Fruit fly (Drosophila melanogaster): ENCODE measurements around the gene CG43703.
A peak's percentile ranks its signal among the peaks of the same experiment; 100 is the strongest.

Gene CG43703

DNA sequence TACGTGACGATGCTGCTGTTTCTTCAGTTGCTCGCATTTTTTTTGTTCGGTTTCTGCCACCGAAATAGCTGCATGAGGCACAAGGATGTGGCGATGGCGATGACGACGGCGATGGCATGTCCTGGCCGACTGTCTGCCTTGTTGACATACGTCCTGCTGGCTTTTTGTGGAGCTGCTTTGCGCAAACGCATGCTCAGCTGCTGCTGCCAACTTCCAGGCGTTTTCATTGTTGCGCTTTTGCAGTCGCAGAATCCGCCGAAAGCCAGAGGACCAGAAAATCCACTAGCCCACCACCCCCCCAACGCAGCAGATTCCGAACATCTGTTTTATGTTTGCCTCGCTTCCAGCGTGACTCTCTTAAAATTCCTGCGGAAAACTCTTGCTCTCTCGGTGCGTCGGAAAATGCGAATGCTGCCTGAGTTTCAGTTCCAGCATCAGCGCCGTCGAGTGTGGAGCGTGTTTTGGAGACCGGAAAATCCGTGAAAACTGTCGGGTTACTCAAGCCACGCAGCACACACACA, 8.4 kb upstream of the CG43703 start, which contains the start of gene CG43707:
CG43707 (plus strand) TSS at position 426 of the 521 bp plus-strand sequence.
- TF ChIP-seq pan (optimal IDR thresholded peaks at IDR 0.05), result no peak
- TF ChIP-seq psq (optimal IDR thresholded peaks at IDR 0.05), result no peak
- no peak for TF ChIP-seq usp (GFP tag; optimal IDR thresholded peaks at IDR 0.05)
- no peak for TF ChIP-seq EcR (GFP tag; optimal IDR thresholded peaks at IDR 0.05)

- no peak for TF ChIP-seq CG8478 (optimal IDR thresholded peaks at IDR 0.05)
- TF ChIP-seq Dll (optimal IDR thresholded peaks at IDR 0.05), result no peak
- no peak for TF ChIP-seq psq (optimal IDR thresholded peaks at IDR 0.05)
- TF ChIP-seq pan (optimal IDR thresholded peaks at IDR 0.05), result no peak
- no peak for TF ChIP-seq usp (GFP tag; optimal IDR thresholded peaks at IDR 0.05)
- no peak for TF ChIP-seq EcR (GFP tag; optimal IDR thresholded peaks at IDR 0.05)
These were observed 4.6 kb downstream of the CG43703 start for dm6 chr2L:3769718-3770461.

- TF ChIP-seq Dll (optimal IDR thresholded peaks at IDR 0.05), result peak; percentile 70
- no peak for TF ChIP-seq EcR (GFP tag; optimal IDR thresholded peaks at IDR 0.05)
These were observed 6.1 kb downstream of the CG43703 start, which contains the start of gene bowl for dm6 chr2L:3771109-3772067. bowl (plus strand) TSS chr2L:3771700.

dm6 chr2L:3772068-3772428, 6.8 kb downstream of the CG43703 start:
- TF ChIP-seq usp (GFP tag; optimal IDR thresholded peaks at IDR 0.05), result no peak
- no peak for TF ChIP-seq EcR (GFP tag; optimal IDR thresholded peaks at IDR 0.05)
- no peak for TF ChIP-seq pan (optimal IDR thresholded peaks at IDR 0.05)
- no peak for TF ChIP-seq psq (optimal IDR thresholded peaks at IDR 0.05)
- TF ChIP-seq CG8478 (optimal IDR thresholded peaks at IDR 0.05), result no peak
- no peak for TF ChIP-seq Dll (optimal IDR thresholded peaks at IDR 0.05)

dm6 chr2L:3772599-3772936, 7.3 kb downstream of the CG43703 start:
- TF ChIP-seq Dll (optimal IDR thresholded peaks at IDR 0.05) (no peak), pan (optimal IDR thresholded peaks at IDR 0.05) (no peak), psq (optimal IDR thresholded peaks at IDR 0.05) (no peak), CG8478 (optimal IDR thresholded peaks at IDR 0.05) (no peak), usp (GFP tag; optimal IDR thresholded peaks at IDR 0.05) (no peak), EcR (GFP tag; optimal IDR thresholded peaks at IDR 0.05) (no peak)

dm6 chr2L:3772937-3773623, 7.8 kb downstream of the CG43703 start:
- TF ChIP-seq CG8478 (optimal IDR thresholded peaks at IDR 0.05), result no peak
- peak in 1 of 2 experiments; percentile 67 for TF ChIP-seq EcR (GFP tag; optimal IDR thresholded peaks at IDR 0.05)

DNA sequence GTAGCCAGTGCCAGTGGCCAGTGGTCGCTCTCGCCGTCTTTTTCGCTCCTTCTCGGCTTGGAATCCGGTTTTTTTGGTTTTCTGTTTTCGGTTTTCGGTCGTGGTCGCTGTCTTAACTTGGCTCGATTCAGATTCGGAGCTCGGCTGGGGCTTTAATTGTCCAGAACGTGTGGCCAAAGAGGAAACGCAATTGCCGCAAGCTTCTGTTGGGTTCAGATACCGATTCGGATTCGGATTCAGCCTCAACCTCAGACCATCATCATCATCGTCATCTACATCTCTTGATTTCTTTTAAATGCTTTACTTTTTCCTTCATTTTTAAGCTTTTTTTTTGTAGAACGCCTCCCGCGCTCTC, 8.3 kb downstream of the CG43703 start:
- TF ChIP-seq Dll (optimal IDR thresholded peaks at IDR 0.05), result no peak
- no peak for TF ChIP-seq psq (optimal IDR thresholded peaks at IDR 0.05)
- no peak for TF ChIP-seq pan (optimal IDR thresholded peaks at IDR 0.05)
- TF ChIP-seq EcR (GFP tag; optimal IDR thresholded peaks at IDR 0.05), result no peak
- no peak for TF ChIP-seq CG8478 (optimal IDR thresholded peaks at IDR 0.05)
- no peak for TF ChIP-seq usp (GFP tag; optimal IDR thresholded peaks at IDR 0.05)

dm6 chr2L:3775767-3776351, 10.6 kb downstream of the CG43703 start:
- peak; percentile 82 for TF ChIP-seq pan (optimal IDR thresholded peaks at IDR 0.05)
- no peak for TF ChIP-seq EcR (GFP tag; optimal IDR thresholded peaks at IDR 0.05)

- TF ChIP-seq usp (GFP tag; optimal IDR thresholded peaks at IDR 0.05), result no peak
- no peak for TF ChIP-seq psq (optimal IDR thresholded peaks at IDR 0.05)
- no peak for TF ChIP-seq EcR (GFP tag; optimal IDR thresholded peaks at IDR 0.05)
- no peak for TF ChIP-seq pan (optimal IDR thresholded peaks at IDR 0.05)
- no peak for TF ChIP-seq Dll (optimal IDR thresholded peaks at IDR 0.05)
- no peak for TF ChIP-seq CG8478 (optimal IDR thresholded peaks at IDR 0.05)
These were observed 11.4 kb downstream of the CG43703 start for dm6 chr2L:3776614-3777196.

- TF ChIP-seq EcR (GFP tag; optimal IDR thresholded peaks at IDR 0.05), result no peak
- no peak for TF ChIP-seq Dll (optimal IDR thresholded peaks at IDR 0.05)
- TF ChIP-seq usp (GFP tag; optimal IDR thresholded peaks at IDR 0.05), result no peak
- TF ChIP-seq CG8478 (optimal IDR thresholded peaks at IDR 0.05), result no peak
- no peak for TF ChIP-seq psq (optimal IDR thresholded peaks at IDR 0.05)
- no peak for TF ChIP-seq pan (optimal IDR thresholded peaks at IDR 0.05)
These were observed 12.2 kb downstream of the CG43703 start for dm6 chr2L:3777485-3777884.

Data from whole organism.